Fruit fly (Drosophila melanogaster) whole organism, wandering third instar larva: ENCODE results near the gene Ssdp.

Experiments used
- Abd-B ChIP-seq: fragments of >200 bp; optimal IDR thresholded peaks from 2 replicates; lab custom pipeline; 2017; ENCODE audit warnings: missing biosample characterization, missing genetic modification characterization
- CG32264 ChIP-seq: fragments of 200-800 bp; sonication (Bioruptor generic); optimal IDR thresholded peaks from 2 replicates; lab custom pipeline; 2016; ENCODE audit warnings: missing biosample characterization, missing genetic modification characterization
- CG9705 ChIP-seq: fragments of 200-800 bp; sonication (Bioruptor generic); optimal IDR thresholded peaks from 2 replicates; lab custom pipeline; 2018; ENCODE audit warnings: missing biosample characterization, mild to moderate bottlenecking, missing genetic modification characterization
- CrebA ChIP-seq: fragments of 200-800 bp; sonication (Bioruptor generic); optimal IDR thresholded peaks from 2 replicates; lab custom pipeline; 2016; ENCODE audit warnings: missing biosample characterization, mild to moderate bottlenecking, missing genetic modification characterization, borderline replicate concordance
- Dfd ChIP-seq: fragments of >200 bp; optimal IDR thresholded peaks from 2 replicates; lab custom pipeline; 2017; ENCODE audit warnings: missing biosample characterization, missing genetic modification characterization
- Dif ChIP-seq: fragments of 200-275, 200-300 bp; sonication (Bioruptor generic); optimal IDR thresholded peaks from 2 replicates; lab custom pipeline; 2018; ENCODE audit warnings: missing biosample characterization, missing genetic modification characterization; ENCODE audit not compliant: partially characterized antibody
- GATAd ChIP-seq: sonication (Bioruptor generic); optimal IDR thresholded peaks from 2 replicates; lab custom pipeline; 2016; ENCODE audit warnings: missing biosample characterization, missing genetic modification characterization
- HLH106 ChIP-seq: fragments of 200-800 bp; optimal IDR thresholded peaks from 3 replicates; lab custom pipeline; 2019; ENCODE audit warnings: missing biosample characterization, mild to moderate bottlenecking, missing genetic modification characterization, moderate library complexity
- Hnf4 ChIP-seq: fragments of 200-800 bp; sonication (Bioruptor generic); optimal IDR thresholded peaks from 2 replicates; lab custom pipeline; 2016; ENCODE audit warnings: missing biosample characterization, mild to moderate bottlenecking, missing genetic modification characterization
- Hr78 ChIP-seq: fragments of >200 bp; optimal IDR thresholded peaks from 2 replicates; lab custom pipeline; 2017; ENCODE audit warnings: missing biosample characterization, missing genetic modification characterization
- Hr83 ChIP-seq: fragments of 200-300 bp; sonication (Bioruptor generic); optimal IDR thresholded peaks from 2 replicates; lab custom pipeline; 2016; ENCODE audit warnings: missing biosample characterization, mild to moderate bottlenecking, missing genetic modification characterization, moderate library complexity; ENCODE audit not compliant: poor library complexity, severe bottlenecking
- Jra ChIP-seq: sonication (Bioruptor generic); optimal IDR thresholded peaks from 2 replicates; lab custom pipeline; 2016; ENCODE audit warnings: missing biosample characterization, missing genetic modification characterization
- Mio ChIP-seq: sonication (Bioruptor generic); optimal IDR thresholded peaks from 2 replicates; lab custom pipeline; 2016; ENCODE audit warnings: missing biosample characterization, missing genetic modification characterization
- Myc ChIP-seq: fragments of >200 bp; optimal IDR thresholded peaks from 2 replicates; lab custom pipeline; 2017
- N ChIP-seq: fragments of >200 bp; optimal IDR thresholded peaks from 2 replicates; lab custom pipeline; 2018; ENCODE audit warnings: missing biosample characterization, missing external identifiers, missing genetic modification characterization
- OdsH ChIP-seq: fragments of 200-800 bp; sonication (Bioruptor generic); optimal IDR thresholded peaks from 2 replicates; lab custom pipeline; 2016; ENCODE audit warnings: missing biosample characterization, mild to moderate bottlenecking, missing genetic modification characterization
- Rel ChIP-seq, 2 experiments: fragments of 200-800 bp; sonication (Bioruptor generic) in 1 of 2; optimal IDR thresholded peaks; 2 replicates in 1 of 2; 3 replicates in 1 of 2; lab custom pipeline; 2016 to 2019; ENCODE audit warnings: mild to moderate bottlenecking in 2 of 2, missing biosample characterization in 2 of 2, missing genetic modification characterization in 2 of 2, moderate library complexity in 1 of 2
- Sp1 ChIP-seq: fragments of 200-800 bp; sonication (Bioruptor generic); optimal IDR thresholded peaks from 3 replicates; lab custom pipeline; 2019; ENCODE audit warnings: missing biosample characterization, mild to moderate bottlenecking, missing genetic modification characterization, moderate library complexity
- Vsx2 ChIP-seq: fragments of 200-300, 225-300 bp; sonication (Bioruptor generic); optimal IDR thresholded peaks from 2 replicates; lab custom pipeline; 2018; ENCODE audit warnings: missing biosample characterization, missing genetic modification characterization; ENCODE audit not compliant: partially characterized antibody
- br ChIP-seq: fragments of 200-800 bp; sonication (Bioruptor generic); optimal IDR thresholded peaks from 2 replicates; lab custom pipeline; 2016; ENCODE audit warnings: missing biosample characterization, missing genetic modification characterization
- brk ChIP-seq: fragments of 200-800 bp; sonication (Bioruptor generic); optimal IDR thresholded peaks from 2 replicates; lab custom pipeline; 2016; ENCODE audit warnings: missing biosample characterization, mild to moderate bottlenecking, missing genetic modification characterization
- dl ChIP-seq, 2 experiments: fragments of 175-275, 200-275 bp in 1 of 2; fragments of 200-275 bp in 1 of 2; sonication (Bioruptor generic); optimal IDR thresholded peaks; lab custom pipeline; 2018; ENCODE audit warnings: mild to moderate bottlenecking in 2 of 2, missing biosample characterization in 2 of 2, missing genetic modification characterization in 2 of 2, moderate library complexity in 2 of 2; ENCODE audit not compliant: partially characterized antibody in 2 of 2, insufficient read depth in 1 of 2
- dmrt93B ChIP-seq: fragments of 200-800 bp; sonication (Bioruptor generic); optimal IDR thresholded peaks from 2 replicates; lab custom pipeline; 2018; ENCODE audit warnings: missing biosample characterization, mild to moderate bottlenecking, missing genetic modification characterization
- dsf ChIP-seq: sonication (Bioruptor generic); optimal IDR thresholded peaks from 2 replicates; lab custom pipeline; 2016; ENCODE audit warnings: missing biosample characterization, missing genetic modification characterization, borderline replicate concordance
- ey ChIP-seq: fragments of 200-800 bp; sonication (Bioruptor generic); optimal IDR thresholded peaks from 2 replicates; lab custom pipeline; 2016; ENCODE audit warnings: missing biosample characterization, missing genetic modification characterization
- foxo ChIP-seq, 2 experiments: fragments of 200-800 bp; sonication (Bioruptor generic); optimal IDR thresholded peaks; 2 replicates in 1 of 2; 3 replicates in 1 of 2; lab custom pipeline; 2016 to 2017; ENCODE audit warnings: missing biosample characterization in 2 of 2, missing genetic modification characterization in 2 of 2
- fru ChIP-seq: fragments of 200-800 bp; sonication (Bioruptor generic); optimal IDR thresholded peaks from 3 replicates; lab custom pipeline; 2016; ENCODE audit warnings: missing biosample characterization, mild to moderate bottlenecking, missing genetic modification characterization
- h ChIP-seq: fragments of 200-800 bp; sonication (Bioruptor generic); optimal IDR thresholded peaks from 3 replicates; lab custom pipeline; 2016; ENCODE audit warnings: missing biosample characterization, mild to moderate bottlenecking, missing genetic modification characterization
- jim ChIP-seq: fragments of 175-275, 200-325 bp; sonication (Bioruptor generic); optimal IDR thresholded peaks from 2 replicates; lab custom pipeline; 2016; ENCODE audit warnings: missing biosample characterization, mild to moderate bottlenecking, missing genetic modification characterization
- lola ChIP-seq: fragments of >200 bp; optimal IDR thresholded peaks from 2 replicates; lab custom pipeline; 2017; ENCODE audit warnings: missing biosample characterization, missing genetic modification characterization
- pan ChIP-seq: fragments of >200 bp; optimal IDR thresholded peaks from 2 replicates; lab custom pipeline; 2017
- psq ChIP-seq: fragments of 200-800 bp; sonication (Bioruptor generic); optimal IDR thresholded peaks from 3 replicates; lab custom pipeline; 2017; ENCODE audit warnings: missing biosample characterization, mild to moderate bottlenecking, missing genetic modification characterization, moderate library complexity
- rgr ChIP-seq: fragments of 200-800 bp; sonication (Bioruptor generic); optimal IDR thresholded peaks from 3 replicates; lab custom pipeline; 2016; ENCODE audit warnings: missing biosample characterization, mild to moderate bottlenecking, missing genetic modification characterization
- sage ChIP-seq: fragments of 200-800 bp; sonication (Bioruptor generic); optimal IDR thresholded peaks from 2 replicates; lab custom pipeline; 2016; ENCODE audit warnings: missing biosample characterization, mild to moderate bottlenecking, missing genetic modification characterization
- sv ChIP-seq: fragments of 200-800 bp; sonication (Bioruptor generic); optimal IDR thresholded peaks from 3 replicates; lab custom pipeline; 2016; ENCODE audit warnings: missing biosample characterization, missing genetic modification characterization
- tai ChIP-seq: sonication (Bioruptor generic); optimal IDR thresholded peaks from 2 replicates; lab custom pipeline; 2016; ENCODE audit warnings: missing biosample characterization, missing genetic modification characterization
- usp ChIP-seq: fragments of >200 bp; optimal IDR thresholded peaks from 2 replicates; lab custom pipeline; 2017; ENCODE audit warnings: missing biosample characterization, missing genetic modification characterization
- woc ChIP-seq: sonication (Bioruptor generic); optimal IDR thresholded peaks from 2 replicates; lab custom pipeline; 2016; ENCODE audit warnings: missing biosample characterization, mild to moderate bottlenecking, missing genetic modification characterization

The Ssdp gene

dm6 chr3R:18196622-18196990 is 2.8 kb downstream of the Ssdp start:
- TF ChIP-seq CrebA (no peak), Hr78 (no peak), pan (lab: Kevin White, UChicago) (no peak), usp (no peak), Vsx2 (GFP tag; lab: Kevin White, UChicago) (no peak), Hr83 (GFP tag; lab: Kevin White, UChicago) (no peak), sage (GFP tag; lab: Kevin White, UChicago) (no peak), OdsH (GFP tag; lab: Kevin White, UChicago) (no peak), Jra (GFP tag; lab: Kevin White, UChicago) (no peak), Mio (no peak), jim (GFP tag; lab: Kevin White, UChicago) (no peak), br (no peak), ey (GFP tag; lab: Kevin White, UChicago) (no peak), Sp1 (GFP tag; lab: Kevin White, UChicago) (no peak), lola (GFP tag; lab: Kevin White, UChicago) (no peak)

- no peak for TF ChIP-seq Mio
- TF ChIP-seq Dfd (GFP tag; lab: Kevin White, UChicago) = peak; percentile 97
Observed at dm6 chr3R:18195295-18195694, 4.1 kb downstream of the Ssdp start.

- no peak for TF ChIP-seq foxo (GFP tag; optimal IDR thresholded peaks at IDR 0.05; lab: Kevin White, UChicago)
- no peak for TF ChIP-seq jim (GFP tag; lab: Kevin White, UChicago)
- no peak for TF ChIP-seq brk (GFP tag; lab: Kevin White, UChicago)
- no peak for TF ChIP-seq dmrt93B (GFP tag; lab: Kevin White, UChicago)
- TF ChIP-seq OdsH (GFP tag; lab: Kevin White, UChicago) = no peak
- no peak for TF ChIP-seq pan (lab: Kevin White, UChicago)
- no peak for TF ChIP-seq lola (GFP tag; lab: Kevin White, UChicago)
- no peak for TF ChIP-seq Hr78
- TF ChIP-seq woc (GFP tag; lab: Kevin White, UChicago) = no peak
- no peak for TF ChIP-seq Abd-B (GFP tag; lab: Kevin White, UChicago)
- no peak for TF ChIP-seq h
- no peak for TF ChIP-seq sv
- TF ChIP-seq Myc (lab: Kevin White, UChicago) = no peak
- TF ChIP-seq Dfd (GFP tag; lab: Kevin White, UChicago) = no peak
- TF ChIP-seq, all 38 proteins: peak for 0
Observed at dm6 chr3R:18191867-18192266, 7.5 kb downstream of the Ssdp start, which contains the start of gene CG14313. TSS of gene CG14313 (minus strand) at chr3R:18191967.

dm6 chr3R:18188702-18189125 is 10.7 kb downstream of the Ssdp start, which contains the start of the genes CG12321 and MED17:
TSS of gene CG12321 (minus strand) at chr3R:18188707.
TSS of gene MED17 (plus strand) at chr3R:18189072.
- TF ChIP-seq HLH106 (tag; lab: Kevin White, UChicago) (peak; percentile 87), Hnf4 (GFP tag; lab: Kevin White, UChicago) (no peak), usp (no peak), sage (GFP tag; lab: Kevin White, UChicago) (no peak), brk (GFP tag; lab: Kevin White, UChicago) (no peak), dmrt93B (GFP tag; lab: Kevin White, UChicago) (peak; percentile 88), psq (peak; percentile 90), fru (peak; percentile 79), Dif (GFP tag; lab: Kevin White, UChicago) (no peak), GATAd (GFP tag; lab: Kevin White, UChicago) (peak; percentile 34), CG9705 (GFP tag; lab: Kevin White, UChicago) (peak; percentile 76), N (GFP tag; lab: Kevin White, UChicago) (no peak), lola (GFP tag; lab: Kevin White, UChicago) (no peak), tai (GFP tag; lab: Kevin White, UChicago) (no peak), CrebA (no peak), Hr78 (no peak), sv (peak; percentile 91), Vsx2 (GFP tag; lab: Kevin White, UChicago) (no peak), pan (lab: Kevin White, UChicago) (no peak), h (peak; percentile 61), Abd-B (GFP tag; lab: Kevin White, UChicago) (no peak), dsf (GFP tag; lab: Kevin White, UChicago) (peak; percentile 65), foxo (GFP tag; optimal IDR thresholded peaks at IDR 0.05; lab: Kevin White, UChicago) (peak in 1 of 2 experiments; percentile 88), Sp1 (GFP tag; lab: Kevin White, UChicago) (peak; percentile 84), jim (GFP tag; lab: Kevin White, UChicago) (no peak), br (peak; percentile 67), Myc (lab: Kevin White, UChicago) (peak; percentile 73), OdsH (GFP tag; lab: Kevin White, UChicago) (peak; percentile 82), Mio (peak; percentile 28), Rel (GFP tag; optimal IDR thresholded peaks at IDR 0.05; lab: Kevin White, UChicago) (no peak), Rel (tag; optimal IDR thresholded peaks at IDR 0.05; lab: Kevin White, UChicago) (peak; percentile 18), rgr (GFP tag; lab: Kevin White, UChicago) (peak; percentile 94), Jra (GFP tag; lab: Kevin White, UChicago) (no peak), Dfd (GFP tag; lab: Kevin White, UChicago) (no peak), ey (GFP tag; lab: Kevin White, UChicago) (peak; percentile 73), dl (GFP tag; optimal IDR thresholded peaks at IDR 0.05; lab: Kevin White, UChicago; ENCODE audit: insufficient read depth in 1 of 2, partially characterized antibody in 2 of 2) (no peak), Hr83 (GFP tag; lab: Kevin White, UChicago) (peak; percentile 47), woc (GFP tag; lab: Kevin White, UChicago) (peak; percentile 70), CG32264 (GFP tag; lab: Kevin White, UChicago) (peak; percentile 0)
